Worm (Caenorhabditis elegans) whole organism, young adult: ENCODE measurements around the gene W09C2.8.

Source experiments
- F22D6.2 ChIP-seq: sonication (generic microtip); optimal IDR thresholded peaks from 2 replicates; lab custom pipeline; 2016; ENCODE audit warnings: mild to moderate bottlenecking, missing genetic modification characterization, missing compliant biosample characterization
- ceh-40 ChIP-seq: fragments of 200-800 bp; sonication (Bioruptor generic); IDR thresholded peaks from 2 replicates; pipeline ENCODE4 v1.3.6; 2022; ENCODE audit warnings: missing genetic modification characterization, missing compliant biosample characterization
- pha-4 ChIP-seq: fragments of 150-350 bp; sonication (generic microtip); optimal IDR thresholded peaks from 2 replicates; lab custom pipeline; 2014; ENCODE audit warnings: missing biosample characterization, missing genetic modification reagents, missing genetic modification characterization
- snpc-4 ChIP-seq, 5 experiments: fragments of 150-350 bp in 1 of 5; sonication (generic microtip) in 4 of 5; optimal IDR thresholded peaks; 2 replicates each; lab custom pipeline; 2014 to 2018; ENCODE audit warnings: missing genetic modification characterization in 5 of 5, missing biosample characterization in 3 of 5, antibody characterized with exemption in 2 of 5, mild to moderate bottlenecking in 2 of 5, missing compliant biosample characterization in 2 of 5, missing genotype in 2 of 5, moderate library complexity in 2 of 5, missing genetic modification reagents in 1 of 5
- sptf-2 ChIP-seq: fragments of 200-800 bp; sonication (Bioruptor generic); optimal IDR thresholded peaks from 2 replicates; lab custom pipeline; 2018; ENCODE audit warnings: mild to moderate bottlenecking, missing genetic modification characterization, missing compliant biosample characterization
- unc-62 ChIP-seq: fragments of 150-350 bp; optimal IDR thresholded peaks from 2 replicates; lab custom pipeline; 2014; ENCODE audit warnings: missing biosample characterization, missing genetic modification reagents, missing genetic modification characterization

DNA sequence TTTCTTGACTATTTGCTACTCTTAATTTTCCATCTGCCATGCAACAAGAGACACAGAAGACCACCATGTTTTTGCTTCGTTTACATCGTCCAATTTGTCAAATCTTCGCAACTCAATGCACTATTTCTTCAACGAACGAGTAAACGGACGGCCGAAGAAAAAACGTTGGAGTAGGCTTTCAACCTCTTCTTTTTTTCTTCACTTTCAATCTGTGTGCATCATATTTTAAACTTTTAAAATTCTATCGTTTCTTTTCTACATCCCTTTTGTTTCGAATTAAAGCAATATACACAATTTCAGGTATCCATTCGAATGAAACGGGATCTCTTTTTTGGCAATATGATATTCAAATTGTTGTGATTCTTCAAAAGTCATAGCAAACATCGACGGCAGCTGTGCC, 33.6 kb upstream of the W09C2.8 start, which contains the start of gene acc-1:
- no peak for TF ChIP-seq ceh-40 (GFP tag; lab: Robert Waterston, UW)
- no peak for TF ChIP-seq sptf-2 (GFP tag; lab: Kevin White, UChicago)
- TF ChIP-seq snpc-4 (GFP tag; optimal IDR thresholded peaks at IDR 0.05; lab: Kevin White, UChicago), result no peak
- TF ChIP-seq snpc-4 (tag; optimal IDR thresholded peaks at IDR 0.05; lab: Kevin White, UChicago), result no peak
- no peak for TF ChIP-seq F22D6.2 (tag; lab: Kevin White, UChicago)
- no peak for TF ChIP-seq pha-4
- no peak for TF ChIP-seq unc-62 (GFP tag; lab: Kevin White, UChicago)
